Fruit fly (Drosophila melanogaster) whole organism, pupa: ENCODE data around the gene CG46508.
"Not testable (repeated sequence)": the region's sequence is repeated elsewhere in the genome, so short reads cannot be mapped to it uniquely, and the experiment has no call there.

Experiments
- CG13204 ChIP-seq: fragments of 200-800 bp; sonication (Bioruptor generic); optimal IDR thresholded peaks from 2 replicates; lab custom pipeline; 2018; ENCODE audit warnings: missing biosample characterization, mild to moderate bottlenecking, missing genetic modification characterization, moderate library complexity
- CG15710 ChIP-seq: fragments of 200-800 bp; sonication (Bioruptor generic); optimal IDR thresholded peaks from 2 replicates; lab custom pipeline; 2018; ENCODE audit warnings: missing biosample characterization, mild to moderate bottlenecking, missing genetic modification characterization, moderate library complexity
- CG34367 ChIP-seq: fragments of 200-800 bp; sonication (Bioruptor generic); optimal IDR thresholded peaks from 2 replicates; lab custom pipeline; 2018; ENCODE audit warnings: missing biosample characterization, mild to moderate bottlenecking, missing genetic modification characterization
- CG8301 ChIP-seq: fragments of 200-800 bp; sonication (Bioruptor generic); optimal IDR thresholded peaks from 2 replicates; lab custom pipeline; 2018; ENCODE audit warnings: missing biosample characterization, mild to moderate bottlenecking, missing genetic modification characterization
- D1 ChIP-seq: fragments of 200-800 bp; sonication (Bioruptor generic); optimal IDR thresholded peaks from 2 replicates; lab custom pipeline; 2018; ENCODE audit warnings: missing biosample characterization, mild to moderate bottlenecking, missing genetic modification characterization, moderate library complexity
- gl ChIP-seq: fragments of 200-800 bp; sonication (Bioruptor generic); optimal IDR thresholded peaks from 2 replicates; lab custom pipeline; 2018; ENCODE audit warnings: missing biosample characterization, mild to moderate bottlenecking, missing genetic modification characterization

dm6 chrX:22196874-22197273 is 29.4 kb downstream of the CG46508 start, which contains the start of gene CG46514:
- not testable (repeated sequence) for TF ChIP-seq D1 (tag; lab: Kevin White, UChicago); CG34367 (tag; lab: Kevin White, UChicago); CG15710; CG8301; gl (tag; lab: Kevin White, UChicago); CG13204
